Worm (Caenorhabditis elegans) whole organism, late embryonic: ENCODE data around the gene Y67H2A.2.
A peak's percentile ranks its signal among the peaks of the same experiment; 100 is the strongest.

Experiments used
- C08G9.2 ChIP-seq: sonication (generic microtip); optimal IDR thresholded peaks from 2 replicates; lab custom pipeline; 2016; ENCODE audit warnings: mild to moderate bottlenecking, missing genetic modification characterization, moderate library complexity, missing compliant biosample characterization
- C38D4.7 ChIP-seq: fragments of 200-800 bp; sonication (Bioruptor generic); optimal IDR thresholded peaks from 2 replicates; lab custom pipeline; 2018; ENCODE audit warnings: mild to moderate bottlenecking, missing genetic modification characterization, moderate library complexity, missing compliant biosample characterization
- K02D7.2 ChIP-seq: sonication (generic microtip); optimal IDR thresholded peaks from 2 replicates; lab custom pipeline; 2017; ENCODE audit warnings: mild to moderate bottlenecking, missing genetic modification characterization, missing compliant biosample characterization
- K09A11.1 ChIP-seq: sonication (generic microtip); optimal IDR thresholded peaks from 2 replicates; lab custom pipeline; 2017; ENCODE audit warnings: antibody characterized with exemption, mild to moderate bottlenecking, missing genetic modification characterization, missing compliant biosample characterization; ENCODE audit not compliant: insufficient read depth
- ahr-1 ChIP-seq: sonication (generic microtip); optimal IDR thresholded peaks from 2 replicates; lab custom pipeline; 2016; ENCODE audit warnings: missing genetic modification characterization, missing compliant biosample characterization
- ama-1 ChIP-seq: fragments of 150-350 bp; optimal IDR thresholded peaks from 2 replicates; lab custom pipeline; 2014
- ceh-14 ChIP-seq: sonication (generic microtip); optimal IDR thresholded peaks from 2 replicates; lab custom pipeline; 2016; ENCODE audit warnings: missing genotype, missing genetic modification characterization, missing compliant biosample characterization
- ceh-19 ChIP-seq: fragments of 200-800 bp; sonication (Bioruptor generic); optimal IDR thresholded peaks from 2 replicates; lab custom pipeline; 2018; ENCODE audit warnings: mild to moderate bottlenecking, missing genetic modification characterization, missing compliant biosample characterization
- ceh-2 ChIP-seq: sonication (generic microtip); optimal IDR thresholded peaks from 2 replicates; lab custom pipeline; 2016; ENCODE audit warnings: missing genotype, missing genetic modification characterization, missing compliant biosample characterization
- ceh-22 ChIP-seq: sonication (generic microtip); optimal IDR thresholded peaks from 2 replicates; lab custom pipeline; 2017; ENCODE audit warnings: missing biosample characterization, missing genetic modification characterization
- ceh-30 ChIP-seq: fragments of 150-350 bp; optimal IDR thresholded peaks from 2 replicates; lab custom pipeline; 2014; ENCODE audit warnings: missing biosample characterization, missing genetic modification characterization
- ceh-48 ChIP-seq: sonication (generic microtip); optimal IDR thresholded peaks from 2 replicates; lab custom pipeline; 2016; ENCODE audit warnings: missing genetic modification characterization, inconsistent platforms, missing compliant biosample characterization
- ceh-6 ChIP-seq: fragments of 200-800 bp; sonication (Bioruptor generic); optimal IDR thresholded peaks from 2 replicates; lab custom pipeline; 2018; ENCODE audit warnings: mild to moderate bottlenecking, missing genetic modification characterization, missing compliant biosample characterization
- ceh-9 ChIP-seq: sonication (generic microtip); optimal IDR thresholded peaks from 2 replicates; lab custom pipeline; 2016; ENCODE audit warnings: mild to moderate bottlenecking, missing genetic modification characterization, inconsistent platforms, missing compliant biosample characterization
- che-1 ChIP-seq: sonication (generic microtip); optimal IDR thresholded peaks from 2 replicates; lab custom pipeline; 2016; ENCODE audit warnings: mild to moderate bottlenecking, missing genetic modification characterization, missing compliant biosample characterization
- dmd-4 ChIP-seq: sonication (generic microtip); optimal IDR thresholded peaks from 2 replicates; lab custom pipeline; 2016; ENCODE audit warnings: borderline replicate concordance, missing genetic modification characterization, missing compliant biosample characterization
- dve-1 ChIP-seq: sonication (generic microtip); optimal IDR thresholded peaks from 2 replicates; lab custom pipeline; 2017; ENCODE audit warnings: antibody characterized with exemption, mild to moderate bottlenecking, missing genetic modification characterization, missing compliant biosample characterization
- elt-2 ChIP-seq: sonication (generic microtip); optimal IDR thresholded peaks from 2 replicates; lab custom pipeline; 2016; ENCODE audit warnings: missing genetic modification reagents, missing genetic modification characterization, missing compliant biosample characterization
- elt-4 ChIP-seq: sonication (generic microtip); optimal IDR thresholded peaks from 2 replicates; lab custom pipeline; 2016; ENCODE audit warnings: missing genetic modification characterization, missing compliant biosample characterization
- ets-4 ChIP-seq: sonication (generic microtip); optimal IDR thresholded peaks from 2 replicates; lab custom pipeline; 2016; ENCODE audit warnings: missing genetic modification characterization, missing compliant biosample characterization
- eyg-1 ChIP-seq: sonication (generic microtip); optimal IDR thresholded peaks from 2 replicates; lab custom pipeline; 2016; ENCODE audit warnings: missing genotype, missing genetic modification characterization, missing compliant biosample characterization
- gmeb-2 ChIP-seq: sonication (generic microtip); optimal IDR thresholded peaks from 2 replicates; lab custom pipeline; 2016; ENCODE audit warnings: missing genetic modification characterization, inconsistent platforms, missing compliant biosample characterization
- hlh-15 ChIP-seq: sonication (generic microtip); optimal IDR thresholded peaks from 2 replicates; lab custom pipeline; 2016; ENCODE audit warnings: missing genetic modification characterization, missing compliant biosample characterization
- hlh-30 ChIP-seq: sonication (generic microtip); optimal IDR thresholded peaks from 2 replicates; lab custom pipeline; 2017; ENCODE audit warnings: antibody characterized with exemption, missing genetic modification characterization, missing compliant biosample characterization; ENCODE audit not compliant: insufficient read depth
- hlh-6 ChIP-seq: sonication (generic microtip); optimal IDR thresholded peaks from 2 replicates; lab custom pipeline; 2016; ENCODE audit warnings: missing genotype, missing genetic modification characterization, missing compliant biosample characterization
- hlh-8 ChIP-seq: sonication (generic microtip); optimal IDR thresholded peaks from 2 replicates; lab custom pipeline; 2016; ENCODE audit warnings: missing genotype, missing genetic modification characterization, missing compliant biosample characterization
- lin-11 ChIP-seq: fragments of 200-800 bp; sonication (Bioruptor generic); optimal IDR thresholded peaks from 2 replicates; lab custom pipeline; 2018; ENCODE audit warnings: mild to moderate bottlenecking, missing genetic modification characterization, missing compliant biosample characterization
- mec-3 ChIP-seq: sonication (generic microtip); optimal IDR thresholded peaks from 2 replicates; lab custom pipeline; 2016; ENCODE audit warnings: borderline replicate concordance, missing genetic modification characterization, missing compliant biosample characterization
- pax-1 ChIP-seq: fragments of 150-350 bp; optimal IDR thresholded peaks from 2 replicates; lab custom pipeline; 2014; ENCODE audit warnings: missing biosample characterization, missing genetic modification characterization
- pha-2 ChIP-seq: sonication (generic microtip); optimal IDR thresholded peaks from 2 replicates; lab custom pipeline; 2017; ENCODE audit warnings: mild to moderate bottlenecking, missing genetic modification characterization, missing compliant biosample characterization
- sdc-2 ChIP-seq: sonication (generic microtip); optimal IDR thresholded peaks from 2 replicates; lab custom pipeline; 2016; ENCODE audit warnings: missing genotype, missing genetic modification characterization, missing compliant biosample characterization
- sox-2 ChIP-seq: fragments of 200-800 bp; sonication (Bioruptor generic); IDR thresholded peaks from 2 replicates; pipeline ENCODE4 v1.3.6; 2022; ENCODE audit warnings: missing genetic modification reagents, missing genetic modification characterization, missing compliant biosample characterization
- syd-9 ChIP-seq: sonication (generic microtip); optimal IDR thresholded peaks from 2 replicates; lab custom pipeline; 2016; ENCODE audit warnings: mild to moderate bottlenecking, missing genetic modification characterization, moderate library complexity, missing compliant biosample characterization
- unc-3 ChIP-seq, 2 experiments: fragments of 200-800 bp in 1 of 2; sonication (Bioruptor generic) in 1 of 2; sonication (generic microtip) in 1 of 2; conservative IDR thresholded peaks in 1 of 2; optimal IDR thresholded peaks in 1 of 2; 2 replicates each; pipeline versions ENCODE4 v1.3.6 to Lab custom; 2016 to 2022; ENCODE audit warnings: missing compliant biosample characterization in 2 of 2, missing genetic modification characterization in 2 of 2, missing genetic modification reagents in 1 of 2

Gene Y67H2A.2

DNA sequence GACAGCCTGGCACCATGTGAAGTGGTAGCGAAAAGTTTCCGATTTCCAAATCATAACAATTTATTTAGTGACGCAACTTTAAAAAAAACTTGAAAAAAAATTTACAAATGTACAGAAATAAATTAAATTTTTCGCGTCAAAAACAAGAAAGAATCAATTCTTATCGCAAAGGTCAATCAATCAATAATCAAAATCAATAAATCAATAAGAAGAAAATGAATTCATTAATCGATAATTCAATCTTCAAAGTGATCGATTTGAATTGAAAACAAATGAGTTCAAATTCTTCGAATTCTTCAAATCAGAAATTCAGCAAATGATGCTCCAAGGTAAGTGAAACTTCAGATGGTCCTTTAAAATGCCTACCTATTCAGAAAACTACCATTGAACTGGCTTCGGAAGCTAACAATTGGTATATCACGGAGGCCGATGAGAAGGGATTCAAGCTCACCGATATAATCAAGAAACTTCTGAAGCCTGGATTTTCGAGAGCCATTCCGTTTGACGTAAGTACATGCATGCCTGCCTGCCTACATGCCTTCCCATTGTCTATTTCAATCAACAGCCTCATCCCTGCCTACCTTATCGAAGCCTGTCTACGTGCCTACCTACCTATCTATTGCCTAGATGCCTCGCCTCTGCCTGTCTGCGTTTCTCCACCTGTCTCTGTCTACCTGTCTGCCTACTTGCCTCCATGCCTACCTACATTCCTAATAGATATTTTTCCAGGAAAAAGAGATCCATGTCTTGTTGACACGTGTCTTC is 22.4 kb upstream of the Y67H2A.2 start:
- TF ChIP-seq elt-4 (tag; lab: Kevin White, UChicago): no peak
- no peak for TF ChIP-seq lin-11
- TF ChIP-seq pax-1 (tag; lab: Kevin White, UChicago): no peak
- no peak for TF ChIP-seq hlh-15 (tag; lab: Kevin White, UChicago)
- no peak for TF ChIP-seq syd-9 (tag; lab: Kevin White, UChicago)
- no peak for TF ChIP-seq ets-4 (tag; lab: Kevin White, UChicago)
- no peak for TF ChIP-seq K09A11.1 (tag; lab: Kevin White, UChicago)
- no peak for TF ChIP-seq dmd-4 (tag; lab: Kevin White, UChicago)
- no peak for TF ChIP-seq sdc-2 (tag; lab: Kevin White, UChicago)
- no peak for TF ChIP-seq ceh-14 (tag; lab: Kevin White, UChicago)
- TF ChIP-seq ceh-22 (tag; lab: Kevin White, UChicago): no peak
- no peak for TF ChIP-seq ceh-2 (tag; lab: Kevin White, UChicago)
- no peak for TF ChIP-seq ceh-19
- TF ChIP-seq ceh-6: no peak
- no peak for TF ChIP-seq sox-2 (GFP tag; lab: Robert Waterston, UW)
- no peak for TF ChIP-seq pha-2 (tag; lab: Kevin White, UChicago)
- TF ChIP-seq mec-3 (tag; lab: Kevin White, UChicago): no peak
- no peak for TF ChIP-seq ceh-9 (tag; lab: Kevin White, UChicago)
- TF ChIP-seq hlh-30 (tag; lab: Kevin White, UChicago): no peak

ce11 chrIV:13318773-13319172 is 21.2 kb upstream of the Y67H2A.2 start:
- TF ChIP-seq ahr-1 (no peak), che-1 (tag; lab: Kevin White, UChicago) (no peak), ceh-30 (no peak), elt-2 (tag; lab: Kevin White, UChicago) (peak; percentile 77)

DNA sequence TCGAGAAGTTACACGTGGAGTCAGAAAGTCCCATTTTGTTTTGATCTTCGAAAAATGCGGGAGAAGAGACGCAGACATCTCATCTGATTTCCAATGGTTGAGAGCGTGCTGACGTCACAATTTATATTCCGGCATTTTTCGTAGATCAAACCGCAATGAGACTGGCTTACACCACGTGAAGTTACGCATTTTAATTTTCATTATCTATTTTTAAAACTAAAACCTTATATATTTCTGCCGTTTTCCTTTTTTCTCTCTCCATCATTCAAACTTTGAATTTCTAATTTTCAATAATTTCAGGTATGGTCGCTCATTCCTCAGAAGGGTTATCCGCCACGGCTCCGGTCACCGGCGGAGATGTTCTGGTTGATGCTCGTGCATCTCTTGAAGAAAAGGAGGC is 17.7 kb upstream of the Y67H2A.2 start, which contains the start of gene fat-1:
fat-1 (plus strand) TSS at position 301 of the 400 bp plus-strand sequence.
- no peak for TF ChIP-seq C38D4.7 (GFP tag; lab: Kevin White, UChicago)
- TF ChIP-seq dve-1: no peak
- TF ChIP-seq hlh-30 (tag; lab: Kevin White, UChicago): no peak
- TF ChIP-seq hlh-6 (tag; lab: Kevin White, UChicago): no peak
- no peak for TF ChIP-seq sdc-2 (tag; lab: Kevin White, UChicago)
- no peak for TF ChIP-seq ceh-14 (tag; lab: Kevin White, UChicago)
- TF ChIP-seq K02D7.2: no peak
- TF ChIP-seq ceh-6: no peak
- no peak for TF ChIP-seq gmeb-2
- TF ChIP-seq eyg-1 (tag; lab: Kevin White, UChicago): no peak
- no peak for TF ChIP-seq ceh-19
- TF ChIP-seq hlh-8 (tag; lab: Kevin White, UChicago): no peak
- no peak for TF ChIP-seq C08G9.2 (tag; lab: Kevin White, UChicago)
- TF ChIP-seq ceh-48: no peak
- no peak for TF ChIP-seq ama-1 (lab: Kevin White, UChicago)

DNA sequence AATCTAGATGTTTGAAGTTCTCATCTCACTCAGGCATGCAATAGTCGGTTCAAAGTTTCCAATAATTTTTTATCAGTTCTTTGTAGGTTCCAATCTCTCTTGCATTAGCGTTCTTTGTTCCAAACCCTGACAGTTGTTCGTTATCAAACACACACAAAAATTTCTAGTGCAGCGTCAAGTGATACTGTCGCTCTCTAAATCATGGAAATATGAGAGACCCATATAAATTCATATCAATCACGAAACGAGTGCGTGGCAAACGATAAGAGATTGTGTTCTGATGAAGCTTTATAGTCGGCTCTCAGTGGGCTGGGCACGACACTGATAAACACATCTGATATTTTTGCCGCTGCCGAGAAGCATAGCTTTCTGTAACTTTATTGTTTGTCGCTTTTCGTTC is 16.6 kb upstream of the Y67H2A.2 start:
- TF ChIP-seq unc-3 (GFP tag; conservative IDR thresholded peaks at IDR 0.05; lab: Robert Waterston, UW): no peak
- no peak for TF ChIP-seq unc-3 (tag; optimal IDR thresholded peaks at IDR 0.05; lab: Kevin White, UChicago)
- TF ChIP-seq elt-2 (tag; lab: Kevin White, UChicago): peak; percentile 87
